Fruit fly (Drosophila melanogaster) whole organism, adult: Measurements from ENCODE around the gene Gad1.

ENCODE experiments used
- CG11617 ChIP-seq: fragments of 200-800 bp; sonication (Bioruptor generic); optimal IDR thresholded peaks from 2 replicates; lab custom pipeline; 2017; ENCODE audit warnings: mild to moderate bottlenecking, missing biosample characterization, missing genetic modification reagents, missing genetic modification characterization
- CG12768 ChIP-seq: fragments of 200-800 bp; sonication (Bioruptor generic); optimal IDR thresholded peaks from 2 replicates; lab custom pipeline; 2017; ENCODE audit warnings: missing biosample characterization, missing genetic modification characterization, mild to moderate bottlenecking, moderate library complexity, missing genetic modification reagents
- CG14711 ChIP-seq: fragments of 200-800 bp; sonication (Bioruptor generic); optimal IDR thresholded peaks from 2 replicates; lab custom pipeline; 2018; ENCODE audit warnings: missing biosample characterization, mild to moderate bottlenecking, missing genetic modification characterization, moderate library complexity
- CG1620 ChIP-seq: fragments of 200-800 bp; sonication (Bioruptor generic); optimal IDR thresholded peaks from 2 replicates; lab custom pipeline; 2016; ENCODE audit warnings: missing biosample characterization, missing genetic modification characterization
- CG33017 ChIP-seq: fragments of 200-800 bp; sonication (Bioruptor generic); optimal IDR thresholded peaks from 2 replicates; lab custom pipeline; 2018; ENCODE audit warnings: missing biosample characterization, mild to moderate bottlenecking, missing genetic modification characterization, moderate library complexity
- CG5204 ChIP-seq: fragments of 200-800 bp; sonication (Bioruptor generic); optimal IDR thresholded peaks from 2 replicates; lab custom pipeline; 2016; ENCODE audit warnings: missing biosample characterization, missing genetic modification characterization
- CG7045 ChIP-seq: fragments of 200-800 bp; sonication (Bioruptor generic); optimal IDR thresholded peaks from 2 replicates; lab custom pipeline; 2017; ENCODE audit warnings: missing biosample characterization, mild to moderate bottlenecking, missing genetic modification characterization
- CG7101 ChIP-seq: fragments of 200-800 bp; sonication (Bioruptor generic); optimal IDR thresholded peaks from 2 replicates; lab custom pipeline; 2018; ENCODE audit warnings: missing biosample characterization, mild to moderate bottlenecking, missing genetic modification characterization, moderate library complexity
- Clk ChIP-seq: fragments of 200-800 bp; sonication (Bioruptor generic); optimal IDR thresholded peaks from 2 replicates; lab custom pipeline; 2017; ENCODE audit warnings: missing biosample characterization, missing genetic modification characterization
- Crg-1 ChIP-seq: fragments of 200-800 bp; sonication (Bioruptor generic); optimal IDR thresholded peaks from 2 replicates; lab custom pipeline; 2016; ENCODE audit warnings: missing biosample characterization, missing genetic modification characterization
- Hr96 ChIP-seq: fragments of 200-800 bp; sonication (Bioruptor generic); optimal IDR thresholded peaks from 2 replicates; lab custom pipeline; 2016; ENCODE audit warnings: missing biosample characterization, missing genetic modification characterization
- Mnt ChIP-seq: fragments of 200-800 bp; sonication (Bioruptor generic); optimal IDR thresholded peaks from 2 replicates; lab custom pipeline; 2016; ENCODE audit warnings: missing biosample characterization, mild to moderate bottlenecking, missing genetic modification characterization
- bab1 ChIP-seq: fragments of 200-800 bp; sonication (Bioruptor generic); optimal IDR thresholded peaks from 3 replicates; lab custom pipeline; 2019; ENCODE audit warnings: missing biosample characterization, mild to moderate bottlenecking, missing genetic modification characterization, moderate library complexity
- cic ChIP-seq: fragments of 200-800 bp; sonication (Bioruptor generic); optimal IDR thresholded peaks from 2 replicates; lab custom pipeline; 2017; ENCODE audit warnings: missing biosample characterization, mild to moderate bottlenecking, missing genetic modification characterization, moderate library complexity
- cnc ChIP-seq, 2 experiments: fragments of >200 bp; optimal IDR thresholded peaks; 2 replicates each; lab custom pipeline; 2017
- kay ChIP-seq: fragments of 200-800 bp; sonication (Bioruptor generic); peaks from one replicate; lab custom pipeline; 2016; ENCODE audit warnings: missing biosample characterization, missing genetic modification characterization, borderline replicate concordance
- ovo ChIP-seq: fragments of 200-800 bp; sonication (Bioruptor generic); optimal IDR thresholded peaks from 2 replicates; lab custom pipeline; 2016; ENCODE audit warnings: missing biosample characterization, missing genetic modification characterization
- pad ChIP-seq: fragments of 200-800 bp; sonication (Bioruptor generic); optimal IDR thresholded peaks from 3 replicates; lab custom pipeline; 2017; ENCODE audit warnings: missing biosample characterization, missing genetic modification characterization, mild to moderate bottlenecking, moderate library complexity, missing genetic modification reagents
- tj ChIP-seq: fragments of 200-800 bp; sonication (Bioruptor generic); optimal IDR thresholded peaks from 3 replicates; lab custom pipeline; 2017; ENCODE audit warnings: missing biosample characterization, mild to moderate bottlenecking, missing genetic modification characterization, moderate library complexity
- toe ChIP-seq: fragments of 200-800 bp; sonication (Bioruptor generic); optimal IDR thresholded peaks from 2 replicates; lab custom pipeline; 2016; ENCODE audit warnings: missing biosample characterization, missing genetic modification characterization

The Gad1 gene

dm6 chr3L:4108072-4108843 is 19.7 kb upstream of the Gad1 start, which contains the start of gene Ack:
TSS of gene Ack (plus strand) at chr3L:4108186.
- TF ChIP-seq CG11617 (peak; percentile 51), ovo (no peak), bab1 (GFP tag; lab: Kevin White, UChicago) (peak; percentile 76), toe (GFP tag; lab: Kevin White, UChicago) (peak; percentile 16), Mnt (peak; percentile 79), tj (GFP tag; lab: Kevin White, UChicago) (peak; percentile 37), cnc (optimal IDR thresholded peaks at IDR 0.05; lab: Kevin White, UChicago) (no peak), CG12768 (GFP tag; lab: Kevin White, UChicago) (peak; percentile 45), Clk (GFP tag; lab: Kevin White, UChicago) (peak; percentile 32), cic (GFP tag; lab: Kevin White, UChicago) (peak; percentile 58)

dm6 chr3L:4107120-4107519 is 18.6 kb upstream of the Gad1 start:
- TF ChIP-seq Mnt (no peak), CG1620 (no peak), Crg-1 (no peak), pad (no peak), Clk (GFP tag; lab: Kevin White, UChicago) (no peak), CG12768 (GFP tag; lab: Kevin White, UChicago) (peak; percentile 35), ovo (no peak), bab1 (GFP tag; lab: Kevin White, UChicago) (no peak), toe (GFP tag; lab: Kevin White, UChicago) (no peak), cnc (optimal IDR thresholded peaks at IDR 0.05; lab: Kevin White, UChicago) (no peak), Hr96 (GFP tag; lab: Kevin White, UChicago) (no peak), CG7045 (GFP tag; lab: Kevin White, UChicago) (no peak), CG33017 (tag; lab: Kevin White, UChicago) (no peak), CG14711 (tag; lab: Kevin White, UChicago) (no peak), kay (GFP tag; lab: Kevin White, UChicago) (peak; percentile 94), CG11617 (no peak), cic (GFP tag; lab: Kevin White, UChicago) (peak; percentile 72)

- TF ChIP-seq tj (GFP tag; lab: Kevin White, UChicago): peak; percentile 43
- no peak for TF ChIP-seq bab1 (GFP tag; lab: Kevin White, UChicago)
- TF ChIP-seq CG1620: no peak
- TF ChIP-seq pad: peak; percentile 37
- TF ChIP-seq CG7101: no peak
- TF ChIP-seq CG11617: peak; percentile 60
- TF ChIP-seq CG5204 (GFP tag; lab: Kevin White, UChicago): no peak
- TF ChIP-seq Mnt: peak; percentile 76
- no peak for TF ChIP-seq CG14711 (tag; lab: Kevin White, UChicago)
- TF ChIP-seq toe (GFP tag; lab: Kevin White, UChicago): no peak
- peak; percentile 95 for TF ChIP-seq cic (GFP tag; lab: Kevin White, UChicago)
- peak; percentile 22 for TF ChIP-seq Hr96 (GFP tag; lab: Kevin White, UChicago)
- no peak for TF ChIP-seq cnc (optimal IDR thresholded peaks at IDR 0.05; lab: Kevin White, UChicago)
- peak; percentile 51 for TF ChIP-seq ovo
- TF ChIP-seq kay (GFP tag; lab: Kevin White, UChicago): peak; percentile 69
- TF ChIP-seq CG12768 (GFP tag; lab: Kevin White, UChicago): peak; percentile 85
- no peak for TF ChIP-seq CG33017 (tag; lab: Kevin White, UChicago)
- peak; percentile 21 for TF ChIP-seq CG7045 (GFP tag; lab: Kevin White, UChicago)
- peak; percentile 47 for TF ChIP-seq Crg-1
- TF ChIP-seq Clk (GFP tag; lab: Kevin White, UChicago): no peak
Observed at dm6 chr3L:4103258-4104247, 15.0 kb upstream of the Gad1 start, which contains the start of gene Fit1. TSS of gene Fit1 (plus strand) at chr3L:4103564.

- TF ChIP-seq cic (GFP tag; lab: Kevin White, UChicago): peak; percentile 98
- TF ChIP-seq Clk (GFP tag; lab: Kevin White, UChicago): peak; percentile 25
- TF ChIP-seq bab1 (GFP tag; lab: Kevin White, UChicago): peak; percentile 67
- TF ChIP-seq CG5204 (GFP tag; lab: Kevin White, UChicago): no peak
- TF ChIP-seq CG7101: peak; percentile 39
- TF ChIP-seq CG1620: no peak
- peak; percentile 11 for TF ChIP-seq Hr96 (GFP tag; lab: Kevin White, UChicago)
- peak; percentile 39 for TF ChIP-seq CG33017 (tag; lab: Kevin White, UChicago)
- no peak for TF ChIP-seq cnc (optimal IDR thresholded peaks at IDR 0.05; lab: Kevin White, UChicago)
- no peak for TF ChIP-seq CG7045 (GFP tag; lab: Kevin White, UChicago)
- peak; percentile 33 for TF ChIP-seq CG12768 (GFP tag; lab: Kevin White, UChicago)
- peak; percentile 94 for TF ChIP-seq Mnt
- TF ChIP-seq toe (GFP tag; lab: Kevin White, UChicago): peak; percentile 25
- peak; percentile 33 for TF ChIP-seq CG14711 (tag; lab: Kevin White, UChicago)
- no peak for TF ChIP-seq CG11617
- no peak for TF ChIP-seq Crg-1
- TF ChIP-seq kay (GFP tag; lab: Kevin White, UChicago): peak; percentile 93
- TF ChIP-seq pad: peak; percentile 36
- TF ChIP-seq ovo: peak; percentile 38
- TF ChIP-seq tj (GFP tag; lab: Kevin White, UChicago): peak; percentile 41
Observed at dm6 chr3L:4102496-4103257, 14.1 kb upstream of the Gad1 start, which contains the start of gene CG14995. TSS of gene CG14995 (minus strand) at chr3L:4103256.
